Worm (Caenorhabditis elegans) whole organism, L1 larva: Measurements from ENCODE around the gene eak-3.

ENCODE experiments used
- F16B12.6 ChIP-seq: fragments of 150-350 bp; optimal IDR thresholded peaks from 2 replicates; lab custom pipeline; 2014; ENCODE audit warnings: missing biosample characterization, missing genetic modification characterization
- aha-1 ChIP-seq: fragments of 150-350 bp; optimal IDR thresholded peaks from 2 replicates; lab custom pipeline; 2014; ENCODE audit warnings: missing biosample characterization, missing genetic modification characterization
- alr-1 ChIP-seq: fragments of 200-800 bp; sonication (Bioruptor generic); optimal IDR thresholded peaks from 2 replicates; lab custom pipeline; 2018; ENCODE audit warnings: borderline replicate concordance, mild to moderate bottlenecking, missing genetic modification characterization, missing compliant biosample characterization
- aly-2 ChIP-seq: fragments of 150-350 bp; optimal IDR thresholded peaks from 2 replicates; lab custom pipeline; 2014; ENCODE audit warnings: missing biosample characterization, missing genetic modification characterization
- ama-1 ChIP-seq: fragments of 150-350 bp; optimal IDR thresholded peaks from 2 replicates; lab custom pipeline; 2014
- blmp-1 ChIP-seq: fragments of 150-350 bp; optimal IDR thresholded peaks from 2 replicates; lab custom pipeline; 2014; ENCODE audit warnings: missing biosample characterization, missing genetic modification characterization
- ceh-63 ChIP-seq: fragments of 200-800 bp; sonication (Bioruptor generic); optimal IDR thresholded peaks from 2 replicates; lab custom pipeline; 2018; ENCODE audit warnings: mild to moderate bottlenecking, missing genetic modification characterization, missing compliant biosample characterization
- ceh-82 ChIP-seq, 3 experiments: fragments of 150-350 bp in 1 of 3; sonication (generic microtip) in 2 of 3; optimal IDR thresholded peaks; 2 replicates each; lab custom pipeline; 2014 to 2017; ENCODE audit warnings: missing biosample characterization in 3 of 3, missing genetic modification characterization in 3 of 3
- ceh-88 ChIP-seq: fragments of 200-800 bp; sonication (Bioruptor generic); IDR thresholded peaks from 2 replicates; pipeline ENCODE4 v1.3.6; 2022; ENCODE audit warnings: missing genetic modification characterization, missing compliant biosample characterization
- ceh-90 ChIP-seq: sonication (generic microtip); optimal IDR thresholded peaks from 2 replicates; lab custom pipeline; 2016; ENCODE audit warnings: missing genetic modification characterization, missing compliant biosample characterization
- dpl-1 ChIP-seq, 3 experiments: fragments of 150-350 bp in 2 of 3; sonication (generic microtip) in 1 of 3; optimal IDR thresholded peaks; 2 replicates each; lab custom pipeline; 2014 to 2017; ENCODE audit warnings: missing biosample characterization in 3 of 3, missing genetic modification characterization in 3 of 3, missing genetic modification reagents in 3 of 3
- efl-1 ChIP-seq, 4 experiments: fragments of 150-350 bp; optimal IDR thresholded peaks in 3 of 4; peaks in 1 of 4; 1 replicate in 1 of 4; 2 replicates in 3 of 4; lab custom pipeline; 2014; ENCODE audit warnings: missing biosample characterization in 2 of 4, missing genetic modification characterization in 2 of 4, missing genetic modification reagents in 2 of 4
- egl-13 ChIP-seq: sonication (generic microtip); optimal IDR thresholded peaks from 2 replicates; lab custom pipeline; 2016; ENCODE audit warnings: missing genotype, missing genetic modification reagents, missing genetic modification characterization, missing compliant biosample characterization
- egl-27 ChIP-seq, 2 experiments: fragments of 150-350 bp in 1 of 2; sonication (generic microtip); optimal IDR thresholded peaks; 3 replicates each; lab custom pipeline; 2017 to 2018; ENCODE audit warnings: missing biosample characterization in 2 of 2, missing genetic modification characterization in 2 of 2, missing genetic modification reagents in 2 of 2
- fkh-4 ChIP-seq: sonication (generic microtip); optimal IDR thresholded peaks from 2 replicates; lab custom pipeline; 2016; ENCODE audit warnings: missing compliant biosample characterization, missing genetic modification characterization, borderline replicate concordance
- fkh-8 ChIP-seq: sonication (generic microtip); optimal IDR thresholded peaks from 2 replicates; lab custom pipeline; 2016; ENCODE audit warnings: mild to moderate bottlenecking, missing genetic modification characterization, missing compliant biosample characterization
- fos-1 ChIP-seq: fragments of 150-350 bp; optimal IDR thresholded peaks from 2 replicates; lab custom pipeline; 2014; ENCODE audit warnings: missing biosample characterization, missing genetic modification characterization
- grh-1 ChIP-seq: fragments of 200-800 bp; sonication (Bioruptor generic); IDR thresholded peaks from 2 replicates; pipeline ENCODE4 v1.3.6; 2022; ENCODE audit warnings: missing genetic modification reagents, missing genetic modification characterization, missing compliant biosample characterization
- hlh-4 ChIP-seq: sonication (generic microtip); optimal IDR thresholded peaks from 2 replicates; lab custom pipeline; 2016; ENCODE audit warnings: mild to moderate bottlenecking, missing genetic modification characterization, missing compliant biosample characterization
- hpl-2 ChIP-seq: fragments of 150-350 bp; optimal IDR thresholded peaks from 2 replicates; lab custom pipeline; 2014; ENCODE audit warnings: missing biosample characterization, missing genetic modification reagents, missing genetic modification characterization
- irx-1 ChIP-seq: sonication (generic microtip); optimal IDR thresholded peaks from 2 replicates; lab custom pipeline; 2016; ENCODE audit warnings: missing genetic modification characterization, missing compliant biosample characterization
- jun-1 ChIP-seq: fragments of 150-350 bp; optimal IDR thresholded peaks from 2 replicates; lab custom pipeline; 2014; ENCODE audit warnings: missing biosample characterization, missing genetic modification reagents, missing genetic modification characterization
- lin-13 ChIP-seq: fragments of 150-350 bp; optimal IDR thresholded peaks from 2 replicates; lab custom pipeline; 2014; ENCODE audit warnings: missing biosample characterization, missing genetic modification reagents, missing genetic modification characterization
- lin-14 ChIP-seq: fragments of 200-800 bp; sonication (Bioruptor generic); optimal IDR thresholded peaks from 2 replicates; lab custom pipeline; 2018; ENCODE audit warnings: mild to moderate bottlenecking, missing genetic modification characterization, moderate library complexity, missing compliant biosample characterization
- lin-15B ChIP-seq: fragments of 150-350 bp; sonication (generic microtip); optimal IDR thresholded peaks from 3 replicates; lab custom pipeline; 2014; ENCODE audit warnings: missing biosample characterization, missing genetic modification characterization
- lin-35 ChIP-seq, 2 experiments: fragments of 150-350 bp; optimal IDR thresholded peaks; 2 replicates each; lab custom pipeline; 2014; ENCODE audit warnings: missing biosample characterization in 2 of 2, missing genetic modification characterization in 2 of 2, missing genetic modification reagents in 2 of 2
- mef-2 ChIP-seq: fragments of 150-350 bp; optimal IDR thresholded peaks from 2 replicates; lab custom pipeline; 2014; ENCODE audit warnings: missing biosample characterization, missing genetic modification characterization
- nhr-12 ChIP-seq: sonication (generic microtip); optimal IDR thresholded peaks from 2 replicates; lab custom pipeline; 2017; ENCODE audit warnings: missing biosample characterization, missing genetic modification characterization
- nhr-20 ChIP-seq: sonication (generic microtip); optimal IDR thresholded peaks from 2 replicates; lab custom pipeline; 2016; ENCODE audit warnings: mild to moderate bottlenecking, missing genetic modification characterization, missing compliant biosample characterization
- nhr-71 ChIP-seq: sonication (generic microtip); optimal IDR thresholded peaks from 2 replicates; lab custom pipeline; 2016; ENCODE audit warnings: mild to moderate bottlenecking, missing genetic modification characterization, moderate library complexity, missing compliant biosample characterization
- nhr-76 ChIP-seq: sonication (generic microtip); optimal IDR thresholded peaks from 2 replicates; lab custom pipeline; 2017; ENCODE audit warnings: missing biosample characterization, missing genetic modification characterization
- nhr-85 ChIP-seq: sonication (generic microtip); peaks from one replicate; lab custom pipeline; 2016; ENCODE audit warnings: missing genetic modification characterization, inconsistent platforms, missing compliant biosample characterization
- nhr-90 ChIP-seq: sonication (generic microtip); optimal IDR thresholded peaks from 2 replicates; lab custom pipeline; 2016; ENCODE audit warnings: mild to moderate bottlenecking, missing genetic modification characterization, missing compliant biosample characterization; ENCODE audit not compliant: poor library complexity
- pqm-1 ChIP-seq: sonication (generic microtip); optimal IDR thresholded peaks from 3 replicates; lab custom pipeline; 2017; ENCODE audit warnings: missing biosample characterization, missing genetic modification characterization
- skn-1 ChIP-seq: fragments of 150-350 bp; optimal IDR thresholded peaks from 2 replicates; lab custom pipeline; 2014; ENCODE audit warnings: missing biosample characterization, missing genetic modification characterization
- sox-4 ChIP-seq: sonication (generic microtip); optimal IDR thresholded peaks from 2 replicates; lab custom pipeline; 2016; ENCODE audit warnings: missing genetic modification characterization, missing compliant biosample characterization
- sptf-1 ChIP-seq: fragments of 150-350 bp; optimal IDR thresholded peaks from 2 replicates; lab custom pipeline; 2014; ENCODE audit warnings: missing biosample characterization, missing genetic modification characterization
- swsn-7 ChIP-seq: sonication (generic microtip); optimal IDR thresholded peaks from 2 replicates; lab custom pipeline; 2016; ENCODE audit warnings: missing genetic modification characterization, missing compliant biosample characterization
- unc-86 ChIP-seq: sonication (generic microtip); optimal IDR thresholded peaks from 2 replicates; lab custom pipeline; 2016; ENCODE audit warnings: missing genetic modification characterization, missing compliant biosample characterization
- xbp-1 ChIP-seq: sonication (generic microtip); optimal IDR thresholded peaks from 2 replicates; lab custom pipeline; 2016; ENCODE audit warnings: missing genetic modification characterization, missing compliant biosample characterization
- zag-1 ChIP-seq: fragments of 150-350 bp; optimal IDR thresholded peaks from 2 replicates; lab custom pipeline; 2014; ENCODE audit warnings: missing biosample characterization, missing genetic modification characterization
- ztf-11 ChIP-seq, 2 experiments: sonication (generic microtip); optimal IDR thresholded peaks; 2 replicates each; lab custom pipeline; 2016 to 2017; ENCODE audit warnings: missing genetic modification characterization in 2 of 2, missing biosample characterization in 1 of 2, missing compliant biosample characterization in 1 of 2
- ztf-4 ChIP-seq: fragments of 150-350 bp; optimal IDR thresholded peaks from 2 replicates; lab custom pipeline; 2014; ENCODE audit warnings: missing biosample characterization, missing genetic modification characterization

eak-3 gene

ce11 chrIII:1136827-1137378 is 39.5 kb downstream of the eak-3 start:
- TF ChIP-seq lin-15B (tag; lab: Kevin White, UChicago) = no peak
- TF ChIP-seq nhr-20 = no peak
- TF ChIP-seq pqm-1 (tag; lab: Kevin White, UChicago) = no peak
- no peak for TF ChIP-seq ceh-88
- no peak for TF ChIP-seq fos-1 (tag; lab: Kevin White, UChicago)
- no peak for TF ChIP-seq F16B12.6
- TF ChIP-seq aly-2 (tag; lab: Kevin White, UChicago) = no peak
- no peak for TF ChIP-seq alr-1
- no peak for TF ChIP-seq skn-1
- no peak for TF ChIP-seq sox-4 (tag; lab: Kevin White, UChicago)
- no peak for TF ChIP-seq zag-1 (tag; lab: Kevin White, UChicago)
- peak in 1 of 2 experiments; percentile 23 for TF ChIP-seq lin-35 (GFP tag; optimal IDR thresholded peaks at IDR 0.05; lab: Kevin White, UChicago)
- no peak for TF ChIP-seq mef-2 (tag; lab: Kevin White, UChicago)
- TF ChIP-seq lin-13 (GFP tag; lab: Kevin White, UChicago) = no peak
- TF ChIP-seq hpl-2 = no peak
- TF ChIP-seq nhr-76 (tag; lab: Kevin White, UChicago) = no peak
- no peak for TF ChIP-seq swsn-7 (tag; lab: Kevin White, UChicago)
- TF ChIP-seq aha-1 (tag; lab: Kevin White, UChicago) = no peak
- TF ChIP-seq nhr-85 (tag; lab: Kevin White, UChicago) = no peak
- peak in 1 of 3 experiments; percentile 43 for TF ChIP-seq ceh-82 (tag; optimal IDR thresholded peaks at IDR 0.05; lab: Kevin White, UChicago)
- TF ChIP-seq hlh-4 (tag; lab: Kevin White, UChicago) = no peak
- no peak for TF ChIP-seq fkh-8 (tag; lab: Kevin White, UChicago)
- TF ChIP-seq ama-1 (lab: Kevin White, UChicago) = no peak
- TF ChIP-seq unc-86 = no peak
- TF ChIP-seq efl-1 (optimal IDR thresholded peaks at IDR 0.05; lab: Kevin White, UChicago) = peak in 1 of 2 experiments; percentile 9
- no peak for TF ChIP-seq efl-1 (GFP tag; optimal IDR thresholded peaks at IDR 0.05 in 1 of 2; lab: Kevin White, UChicago)
- no peak for TF ChIP-seq egl-13
- no peak for TF ChIP-seq ceh-63 (GFP tag; lab: Kevin White, UChicago)
- TF ChIP-seq grh-1 (GFP tag; lab: Robert Waterston, UW) = no peak
- TF ChIP-seq lin-14 (GFP tag; lab: Kevin White, UChicago) = peak; percentile 65
- no peak for TF ChIP-seq ztf-11 (tag; optimal IDR thresholded peaks at IDR 0.05; lab: Kevin White, UChicago)
- TF ChIP-seq ztf-4 = no peak
- TF ChIP-seq nhr-71 (tag; lab: Kevin White, UChicago) = peak; percentile 5
- TF ChIP-seq sptf-1 (tag; lab: Kevin White, UChicago) = no peak
- TF ChIP-seq ceh-90 (tag; lab: Kevin White, UChicago) = no peak
- peak in 1 of 3 experiments; percentile 13 for TF ChIP-seq dpl-1 (GFP tag; optimal IDR thresholded peaks at IDR 0.05; lab: Kevin White, UChicago)
- no peak for TF ChIP-seq fkh-4 (tag; lab: Kevin White, UChicago)
- no peak for TF ChIP-seq egl-27 (tag; optimal IDR thresholded peaks at IDR 0.05; lab: Kevin White, UChicago)
- TF ChIP-seq xbp-1 = no peak
- TF ChIP-seq blmp-1 (tag; lab: Kevin White, UChicago) = no peak
- no peak for TF ChIP-seq jun-1 (tag; lab: Kevin White, UChicago)
- TF ChIP-seq, all 84 proteins: peak for 6

- no peak for TF ChIP-seq nhr-90
- no peak for TF ChIP-seq nhr-12 (tag; lab: Kevin White, UChicago)
- TF ChIP-seq irx-1 = no peak
Measured at ce11 chrIII:1135925-1136324, 40.4 kb downstream of the eak-3 start, which contains the start of gene lgc-46. lgc-46 (minus strand) TSS chrIII:1136025.
